Worm (Caenorhabditis elegans): ENCODE data around the gene hlh-28.

The hlh-28 gene

DNA sequence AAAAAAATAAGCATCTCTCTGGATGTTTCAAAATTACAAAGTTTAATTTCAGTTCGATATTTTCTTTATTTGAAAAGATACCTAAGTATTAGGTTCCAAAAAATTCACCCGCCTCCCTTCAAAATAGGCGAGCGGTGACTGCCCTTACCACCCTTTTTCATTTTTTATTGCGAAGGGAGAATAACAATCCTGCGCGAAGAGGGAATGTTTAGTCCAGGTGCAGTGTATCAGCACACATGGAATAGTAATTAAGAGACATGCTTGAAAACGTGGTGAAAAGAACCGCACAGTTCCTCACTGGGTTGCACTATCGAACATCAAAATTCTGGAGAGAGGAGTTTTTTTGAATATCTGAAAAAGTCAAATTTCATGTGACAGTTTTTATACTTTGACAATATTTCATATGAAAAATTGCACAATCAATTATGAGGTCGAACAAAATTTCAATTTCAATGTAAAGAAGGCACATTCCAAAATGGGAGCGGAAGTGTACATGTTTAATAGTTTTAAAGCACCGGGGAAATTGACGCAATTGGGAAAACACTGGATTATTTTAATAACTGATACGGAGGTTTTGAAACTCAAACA, 6.4 kb upstream of the hlh-28 start (continued):
- TF ChIP-seq dpl-1 (GFP tag; optimal IDR thresholded peaks at IDR 0.05) = peak; percentile 9
- peak; percentile 85 for TF ChIP-seq nhr-48 (tag; optimal IDR thresholded peaks at IDR 0.05)
- peak; percentile 84 for TF ChIP-seq daf-19 (GFP tag; conservative IDR thresholded peaks at IDR 0.05)
- TF ChIP-seq unc-62 (GFP tag; optimal IDR thresholded peaks at IDR 0.05 in 1 of 2) = no peak
- TF ChIP-seq unc-62 (tag; optimal IDR thresholded peaks at IDR 0.05) = no peak
- TF ChIP-seq php-3 (GFP tag; IDR thresholded peaks at IDR 0.05) = peak; percentile 93
- no peak; the same call in 1 of the 2 replicates for TF ChIP-seq lim-7 (GFP tag; IDR thresholded peaks at IDR 0.05)
- TF ChIP-seq mdt-29 (GFP tag; IDR thresholded peaks at IDR 0.05) = peak; percentile 78
- peak; percentile 91 for TF ChIP-seq vab-7 (GFP tag; IDR thresholded peaks at IDR 0.05)
- no peak for TF ChIP-seq ZK546.5 (tag; optimal IDR thresholded peaks at IDR 0.05)
- TF ChIP-seq tag-97 (GFP tag; IDR thresholded peaks at IDR 0.05) = no peak
- TF ChIP-seq nhr-102 (tag; optimal IDR thresholded peaks at IDR 0.05) = peak; percentile 97
- TF ChIP-seq pha-4 (GFP tag; IDR thresholded peaks at IDR 0.05) = peak; percentile 95
- TF ChIP-seq pha-4 (tag; optimal IDR thresholded peaks at IDR 0.05) = no peak
- TF ChIP-seq nhr-11 (tag; optimal IDR thresholded peaks at IDR 0.05) = peak; percentile 56
- no peak for TF ChIP-seq lin-39 (tag; optimal IDR thresholded peaks at IDR 0.05)
- no peak for TF ChIP-seq unc-130 (GFP tag; optimal IDR thresholded peaks at IDR 0.05)
- peak; percentile 98 for TF ChIP-seq T26A8.4 (GFP tag; IDR thresholded peaks at IDR 0.05)
- TF ChIP-seq lsy-2 (tag; optimal IDR thresholded peaks at IDR 0.05) = peak; percentile 61 to 82
- peak; percentile 99 for TF ChIP-seq hmg-1.1 (GFP tag; IDR thresholded peaks at IDR 0.05)
- no peak for TF ChIP-seq R02D3.7 (tag; optimal IDR thresholded peaks at IDR 0.05)
- no peak for TF ChIP-seq fos-1 (tag; optimal IDR thresholded peaks at IDR 0.05)
- TF ChIP-seq mdl-1 (tag; optimal IDR thresholded peaks at IDR 0.05) = peak; percentile 21 to 68
- peak; percentile 62 for TF ChIP-seq lin-13 (GFP tag; optimal IDR thresholded peaks at IDR 0.05)
- TF ChIP-seq nhr-111 (GFP tag; optimal IDR thresholded peaks at IDR 0.05) = no peak
- no peak for TF ChIP-seq F26F4.8 (GFP tag; conservative IDR thresholded peaks at IDR 0.05)
- peak; percentile 78 for TF ChIP-seq dmd-9 (GFP tag; IDR thresholded peaks at IDR 0.05)
- no peak for TF ChIP-seq ceh-62 (tag; optimal IDR thresholded peaks at IDR 0.05)
- TF ChIP-seq arid-1 (GFP tag; conservative IDR thresholded peaks at IDR 0.05) = peak; percentile 84
- TF ChIP-seq mxl-3 (GFP tag; optimal IDR thresholded peaks at IDR 0.05) = peak; percentile 79
- TF ChIP-seq Y75B8A.6 (GFP tag; IDR thresholded peaks at IDR 0.05) = no peak
- TF ChIP-seq F49E8.2 (tag; optimal IDR thresholded peaks at IDR 0.05; ENCODE audit: borderline replicate concordance) = no peak
- TF ChIP-seq mes-2 (tag; optimal IDR thresholded peaks at IDR 0.05; ENCODE audit: poor library complexity, severe bottlenecking) = peak; percentile 93
- peak; percentile 52 for TF ChIP-seq fkh-10 (GFP tag; optimal IDR thresholded peaks at IDR 0.05)
- TF ChIP-seq nhr-77 (tag; optimal IDR thresholded peaks at IDR 0.05) = peak; percentile 91
- TF ChIP-seq hlh-11 (tag; optimal IDR thresholded peaks at IDR 0.05) = peak; percentile 87
- peak; percentile 95 for TF ChIP-seq F37D6.2 (tag; optimal IDR thresholded peaks at IDR 0.05)
- peak; percentile 68 for TF ChIP-seq ztf-7 (tag; optimal IDR thresholded peaks at IDR 0.05)
- TF ChIP-seq nhr-10 (tag; optimal IDR thresholded peaks at IDR 0.05) = no peak

DNA sequence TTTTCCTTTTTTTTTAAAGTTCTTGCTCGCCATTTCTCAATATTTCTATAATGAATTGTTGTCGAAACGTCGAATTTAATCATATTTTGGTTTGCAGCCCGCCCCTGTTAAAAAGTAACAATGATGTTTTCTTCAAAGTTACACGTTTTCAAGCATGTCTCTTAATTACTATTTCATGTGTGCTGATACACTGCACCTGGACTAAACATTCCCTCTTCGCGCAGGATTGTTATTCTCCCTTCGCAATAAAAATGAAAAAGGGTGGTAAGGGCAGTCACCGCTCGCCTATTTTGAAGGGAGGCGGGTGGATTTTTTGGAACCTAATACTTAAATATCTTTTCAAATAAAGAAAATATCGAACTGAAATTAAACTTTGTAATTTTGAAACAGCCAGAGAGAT, 5.4 kb upstream of the hlh-28 start:
- no peak for TF ChIP-seq pha-4 (GFP tag; IDR thresholded peaks at IDR 0.05)
- no peak for TF ChIP-seq pha-4 (tag; optimal IDR thresholded peaks at IDR 0.05)
- no peak for TF ChIP-seq daf-8 (GFP tag; IDR thresholded peaks at IDR 0.05)
- TF ChIP-seq lim-7 (GFP tag; IDR thresholded peaks at IDR 0.05) = no peak
- TF ChIP-seq ZK337.2 (GFP tag; IDR thresholded peaks at IDR 0.05) = no peak
- no peak for TF ChIP-seq nhr-237 (tag; optimal IDR thresholded peaks at IDR 0.05)
- TF ChIP-seq hif-1 (tag; optimal IDR thresholded peaks at IDR 0.05) = no peak
- TF ChIP-seq nhr-11 (tag; optimal IDR thresholded peaks at IDR 0.05) = no peak
- no peak for TF ChIP-seq Y105C5A.15 (GFP tag; IDR thresholded peaks at IDR 0.05)
- TF ChIP-seq ceh-62 (tag; optimal IDR thresholded peaks at IDR 0.05) = no peak
- no peak for TF ChIP-seq nhr-76 (tag; optimal IDR thresholded peaks at IDR 0.05)
- peak; percentile 66 for TF ChIP-seq dmd-6 (GFP tag; IDR thresholded peaks at IDR 0.05)
- no peak for TF ChIP-seq F49E8.2 (tag; optimal IDR thresholded peaks at IDR 0.05; ENCODE audit: borderline replicate concordance)
- peak in 1 of 2 experiments; percentile 39 for TF ChIP-seq daf-16 (GFP tag; optimal IDR thresholded peaks at IDR 0.05)
- no peak for TF ChIP-seq daf-16 (tag; optimal IDR thresholded peaks at IDR 0.05)
- no peak for TF ChIP-seq nhr-111 (GFP tag; optimal IDR thresholded peaks at IDR 0.05)
- no peak for TF ChIP-seq unc-130 (GFP tag; optimal IDR thresholded peaks at IDR 0.05)
- TF ChIP-seq mxl-2 (GFP tag; conservative IDR thresholded peaks at IDR 0.05) = no peak
- peak; percentile 70; the same call in 1 of the 2 replicates for TF ChIP-seq egl-43 (GFP tag; IDR thresholded peaks at IDR 0.05)
- no peak for TF ChIP-seq ztf-7 (tag; optimal IDR thresholded peaks at IDR 0.05)
- no peak for TF ChIP-seq madf-5 (GFP tag; IDR thresholded peaks at IDR 0.05)
- TF ChIP-seq lin-38 (GFP tag; IDR thresholded peaks at IDR 0.05) = no peak
